Fruit fly (Drosophila melanogaster) whole organism, embryonic: Measurements from ENCODE around the gene CG31344.
A peak's percentile ranks its signal among the peaks of the same experiment; 100 is the strongest.

ENCODE experiments used
- Ada2b ChIP-seq: fragments of 200-800 bp; sonication (Bioruptor generic); IDR thresholded peaks from 2 replicates; pipeline ENCODE4 v1.3.6; 2022; ENCODE audit warnings: missing biosample characterization, missing genetic modification characterization
- CG10274 ChIP-seq: fragments of 200-800 bp; sonication (Bioruptor generic); optimal IDR thresholded peaks from 3 replicates; lab custom pipeline; 2017; ENCODE audit warnings: missing biosample characterization, mild to moderate bottlenecking, missing genetic modification characterization
- CG12744 ChIP-seq: fragments of 200-800 bp; sonication (Bioruptor generic); optimal IDR thresholded peaks from 2 replicates; lab custom pipeline; 2016; ENCODE audit warnings: missing biosample characterization, missing genetic modification characterization
- CG13424 ChIP-seq: fragments of 200-800 bp; sonication (Bioruptor generic); optimal IDR thresholded peaks from 2 replicates; lab custom pipeline; 2019; ENCODE audit warnings: missing biosample characterization, mild to moderate bottlenecking, missing genetic modification characterization, moderate library complexity
- CG17359 ChIP-seq: fragments of 200-800 bp; sonication (Bioruptor generic); optimal IDR thresholded peaks from 3 replicates; lab custom pipeline; 2018; ENCODE audit warnings: missing biosample characterization, mild to moderate bottlenecking, missing genetic modification characterization, moderate library complexity
- CG17568 ChIP-seq: fragments of 200-800 bp; sonication (Bioruptor generic); optimal IDR thresholded peaks from 2 replicates; lab custom pipeline; 2018; ENCODE audit warnings: missing biosample characterization, mild to moderate bottlenecking, missing genetic modification characterization, moderate library complexity
- CG17612 ChIP-seq: fragments of 200-800 bp; sonication (Bioruptor generic); IDR thresholded peaks from 2 replicates; pipeline ENCODE4 v1.3.6; 2022; ENCODE audit warnings: missing biosample characterization, missing genetic modification characterization
- CG17802 ChIP-seq: fragments of 200-800 bp; sonication (Bioruptor generic); optimal IDR thresholded peaks from 2 replicates; lab custom pipeline; 2018; ENCODE audit warnings: missing biosample characterization, mild to moderate bottlenecking, missing genetic modification characterization, moderate library complexity
- CG1792 ChIP-seq: fragments of 200-800 bp; sonication (Bioruptor generic); optimal IDR thresholded peaks from 2 replicates; lab custom pipeline; 2016; ENCODE audit warnings: missing biosample characterization, missing genetic modification characterization
- CG34422 ChIP-seq: fragments of 200-800 bp; sonication (Bioruptor generic); IDR thresholded peaks from 3 replicates; pipeline ENCODE4 v1.3.6; 2022; ENCODE audit warnings: missing biosample characterization, missing genetic modification characterization
- CG3726 ChIP-seq: fragments of 200-800 bp; sonication (Bioruptor generic); IDR thresholded peaks from 3 replicates; pipeline ENCODE4, ENCODE4 v1.3.6; 2022; ENCODE audit warnings: missing biosample characterization, missing genetic modification characterization
- CG4424 ChIP-seq: fragments of 200-800 bp; sonication (Bioruptor generic); optimal IDR thresholded peaks from 3 replicates; lab custom pipeline; 2016; ENCODE audit warnings: missing biosample characterization, missing genetic modification characterization
- CG6689 ChIP-seq: fragments of 200-800 bp; sonication (Bioruptor generic); IDR thresholded peaks from 2 replicates; pipeline ENCODE4 v1.3.6; 2022; ENCODE audit warnings: missing biosample characterization, missing genetic modification characterization
- CG8359 ChIP-seq: fragments of 200-800 bp; sonication (Bioruptor generic); optimal IDR thresholded peaks from 2 replicates; lab custom pipeline; 2017; ENCODE audit warnings: missing biosample characterization, mild to moderate bottlenecking, missing genetic modification characterization, borderline replicate concordance
- CrebB ChIP-seq: fragments of 200-800 bp; sonication (Bioruptor generic); optimal IDR thresholded peaks from 3 replicates; lab custom pipeline; 2018; ENCODE audit warnings: missing biosample characterization, mild to moderate bottlenecking, missing genetic modification characterization
- Dek ChIP-seq: fragments of 200-800 bp; sonication (Bioruptor generic); optimal IDR thresholded peaks from 3 replicates; lab custom pipeline; 2019; ENCODE audit warnings: missing biosample characterization, mild to moderate bottlenecking, missing genetic modification characterization, moderate library complexity
- Dip3 ChIP-seq: fragments of 200-800 bp; sonication (Bioruptor generic); optimal IDR thresholded peaks from 3 replicates; lab custom pipeline; 2016; ENCODE audit warnings: missing biosample characterization, missing genetic modification characterization
- Dll ChIP-seq: fragments of 200-800 bp; sonication (Bioruptor generic); IDR thresholded peaks from 4 replicates; pipeline ENCODE4 v1.3.6; 2022; ENCODE audit warnings: missing biosample characterization, missing genetic modification characterization; ENCODE audit not compliant: partially characterized antibody
- ERR ChIP-seq: fragments of 200-800 bp; sonication (Bioruptor generic); optimal IDR thresholded peaks from 2 replicates; lab custom pipeline; 2016; ENCODE audit warnings: missing biosample characterization, missing genetic modification characterization
- Fer2 ChIP-seq: fragments of 200-800 bp; sonication (Bioruptor generic); optimal IDR thresholded peaks from 2 replicates; lab custom pipeline; 2018; ENCODE audit warnings: missing biosample characterization, mild to moderate bottlenecking, missing genetic modification characterization, moderate library complexity
- Fer3 ChIP-seq: fragments of 200-800 bp; sonication (Bioruptor generic); optimal IDR thresholded peaks from 2 replicates; lab custom pipeline; 2018; ENCODE audit warnings: missing biosample characterization, mild to moderate bottlenecking, missing genetic modification characterization, moderate library complexity
- H2.0 ChIP-seq: fragments of 200-800 bp; sonication (Bioruptor generic); IDR thresholded peaks from 2 replicates; pipeline ENCODE4 v1.3.6; 2022; ENCODE audit warnings: missing biosample characterization, missing genetic modification characterization
- HLH4C ChIP-seq: fragments of 200-800 bp; sonication (Bioruptor generic); IDR thresholded peaks from 3 replicates; pipeline ENCODE4 v1.3.6; 2022; ENCODE audit warnings: missing biosample characterization, missing genetic modification characterization; ENCODE audit not compliant: partially characterized antibody
- HmgD ChIP-seq: fragments of 200-800 bp; sonication (Bioruptor generic); optimal IDR thresholded peaks from 3 replicates; lab custom pipeline; 2016; ENCODE audit warnings: missing biosample characterization, missing genetic modification characterization
- Hmr ChIP-seq: fragments of 200-800 bp; sonication (Bioruptor generic); optimal IDR thresholded peaks from 3 replicates; lab custom pipeline; 2017; ENCODE audit warnings: mild to moderate bottlenecking, missing biosample characterization, missing genetic modification reagents, missing genetic modification characterization
- MESR4 ChIP-seq: fragments of 200-800 bp; sonication (Bioruptor generic); optimal IDR thresholded peaks from 2 replicates; lab custom pipeline; 2018; ENCODE audit warnings: missing biosample characterization, mild to moderate bottlenecking, missing genetic modification characterization, moderate library complexity
- Max ChIP-seq: fragments of 200-800 bp; sonication (Bioruptor generic); optimal IDR thresholded peaks from 2 replicates; lab custom pipeline; 2016; ENCODE audit warnings: missing biosample characterization, mild to moderate bottlenecking, missing genetic modification characterization
- NFAT ChIP-seq: fragments of 200-800 bp; sonication (Bioruptor generic); IDR thresholded peaks from 2 replicates; pipeline ENCODE4 v1.3.6; 2022; ENCODE audit warnings: missing biosample characterization, missing genetic modification characterization
- Side ChIP-seq: fragments of 200-800 bp; sonication (Bioruptor generic); optimal IDR thresholded peaks from 2 replicates; lab custom pipeline; 2016; ENCODE audit warnings: missing biosample characterization, missing genetic modification characterization
- Spps ChIP-seq: fragments of 200-800 bp; sonication (Bioruptor generic); optimal IDR thresholded peaks from 2 replicates; lab custom pipeline; 2018; ENCODE audit warnings: missing biosample characterization, mild to moderate bottlenecking, missing genetic modification characterization
- Ssrp ChIP-seq: fragments of 200-800 bp; sonication (Bioruptor generic); optimal IDR thresholded peaks from 2 replicates; lab custom pipeline; 2018; ENCODE audit warnings: missing biosample characterization, mild to moderate bottlenecking, missing genetic modification characterization, moderate library complexity
- Xbp1 ChIP-seq: fragments of 200-800 bp; sonication (Bioruptor generic); optimal IDR thresholded peaks from 3 replicates; lab custom pipeline; 2016; ENCODE audit warnings: missing biosample characterization, mild to moderate bottlenecking, missing genetic modification characterization
- cato ChIP-seq: fragments of 200-800 bp; sonication (Bioruptor generic); optimal IDR thresholded peaks from 2 replicates; lab custom pipeline; 2016; ENCODE audit warnings: missing biosample characterization, missing genetic modification characterization, borderline replicate concordance
- crc ChIP-seq: fragments of 200-800 bp; sonication (Bioruptor generic); optimal IDR thresholded peaks from 2 replicates; lab custom pipeline; 2016; ENCODE audit warnings: missing biosample characterization, missing genetic modification characterization
- eve ChIP-seq, 2 experiments: fragments of >200 bp; optimal IDR thresholded peaks; 2 replicates each; lab custom pipeline; 2017; ENCODE audit warnings: missing biosample characterization in 2 of 2, missing genetic modification characterization in 2 of 2
- ewg ChIP-seq: fragments of 200-800 bp; sonication (Bioruptor generic); optimal IDR thresholded peaks from 3 replicates; lab custom pipeline; 2017; ENCODE audit warnings: mild to moderate bottlenecking, missing biosample characterization, missing genetic modification reagents, missing genetic modification characterization
- klu ChIP-seq: fragments of 200-800 bp; sonication (Bioruptor generic); IDR thresholded peaks from 2 replicates; pipeline ENCODE4 v1.3.6; 2022; ENCODE audit warnings: missing biosample characterization, missing genetic modification characterization
- nerfin-1 ChIP-seq: fragments of 200-800 bp; sonication (Bioruptor generic); optimal IDR thresholded peaks from 3 replicates; lab custom pipeline; 2019; ENCODE audit warnings: missing biosample characterization, mild to moderate bottlenecking, missing genetic modification characterization, moderate library complexity
- odd ChIP-seq: fragments of 200-800 bp; sonication (Bioruptor generic); optimal IDR thresholded peaks from 2 replicates; lab custom pipeline; 2017; ENCODE audit warnings: missing biosample characterization, mild to moderate bottlenecking, missing genetic modification characterization
- org-1 ChIP-seq: fragments of 200-800 bp; sonication (Bioruptor generic); optimal IDR thresholded peaks from 2 replicates; lab custom pipeline; 2017; ENCODE audit warnings: missing biosample characterization, missing genetic modification characterization
- peb ChIP-seq: fragments of 200-800 bp; sonication (Bioruptor generic); IDR thresholded peaks from 2 replicates; pipeline ENCODE4 v1.3.6; 2022; ENCODE audit warnings: missing biosample characterization, missing genetic modification characterization
- pho ChIP-seq: fragments of 200-800 bp; sonication (Bioruptor generic); optimal IDR thresholded peaks from 2 replicates; lab custom pipeline; 2016; ENCODE audit warnings: missing biosample characterization, missing genetic modification characterization
- repo ChIP-seq: fragments of 200-800 bp; sonication (Bioruptor generic); optimal IDR thresholded peaks from 2 replicates; lab custom pipeline; 2016; ENCODE audit warnings: missing biosample characterization, missing genetic modification characterization
- ro ChIP-seq: fragments of 200-800 bp; sonication (Bioruptor generic); IDR thresholded peaks from 2 replicates; pipeline ENCODE4 v1.3.6; 2022; ENCODE audit warnings: missing biosample characterization, missing genetic modification characterization
- run ChIP-seq: fragments of 200-800 bp; sonication (Bioruptor generic); optimal IDR thresholded peaks from 3 replicates; lab custom pipeline; 2018; ENCODE audit warnings: missing biosample characterization, mild to moderate bottlenecking, missing genetic modification characterization
- schlank ChIP-seq: fragments of 200-800 bp; sonication (Bioruptor generic); optimal IDR thresholded peaks from 2 replicates; lab custom pipeline; 2018; ENCODE audit warnings: missing biosample characterization, mild to moderate bottlenecking, missing genetic modification characterization
- sr ChIP-seq: fragments of 200-800 bp; sonication (Bioruptor generic); IDR thresholded peaks from 3 replicates; pipeline ENCODE4 v1.3.6; 2022; ENCODE audit warnings: missing biosample characterization, missing genetic modification characterization
- tio ChIP-seq: fragments of 200-800 bp; sonication (Bioruptor generic); optimal IDR thresholded peaks from 2 replicates; lab custom pipeline; 2017; ENCODE audit warnings: missing biosample characterization, missing genetic modification characterization, inconsistent platforms
- zfh1 ChIP-seq: fragments of 200-800 bp; sonication (Bioruptor generic); IDR thresholded peaks from 3 replicates; pipeline ENCODE4 v1.3.6; 2022; ENCODE audit warnings: missing biosample characterization, missing genetic modification characterization

Gene CG31344

DNA sequence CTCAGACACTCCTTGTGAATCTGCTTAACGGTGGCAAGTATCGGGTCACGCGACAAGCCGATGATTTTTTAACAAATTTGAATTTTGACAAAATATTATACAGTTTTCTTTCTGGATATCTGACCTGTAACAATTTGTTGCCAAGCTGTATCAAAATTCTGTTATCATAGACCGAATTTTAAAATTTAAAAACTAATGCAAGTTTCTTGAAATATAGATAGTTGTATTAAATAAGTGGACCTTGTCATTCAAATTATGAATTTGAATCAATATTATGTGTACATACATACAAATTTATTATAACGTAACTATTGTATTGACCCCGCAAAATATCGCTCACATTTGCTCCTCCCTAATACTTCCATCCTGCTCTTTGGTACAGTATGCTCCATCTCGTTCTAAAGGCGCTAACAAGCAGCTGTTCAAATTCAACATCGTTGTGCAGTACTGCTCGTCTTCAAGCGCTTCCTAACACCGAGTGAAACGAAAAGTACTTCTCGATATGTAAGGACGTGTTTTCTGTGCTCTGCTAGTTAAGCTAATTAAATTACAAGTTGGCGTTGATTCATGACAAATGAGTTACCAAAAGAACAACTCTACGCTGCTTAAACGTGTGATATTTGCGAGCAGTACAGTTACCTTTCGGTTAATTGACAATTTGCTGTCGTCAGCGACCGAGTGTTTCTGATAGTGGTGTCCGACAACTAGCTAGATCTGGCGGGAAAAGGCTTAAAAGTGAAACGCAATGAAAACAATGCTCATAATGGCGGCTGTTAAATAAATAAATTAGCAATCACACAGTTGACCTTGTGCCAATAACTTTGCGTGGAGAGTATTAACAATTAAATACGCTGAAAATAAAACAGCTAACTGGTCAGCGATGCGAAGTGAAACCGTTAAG lies 28.7 kb downstream of the CG31344 start, which contains the start of the genes Kpc1 and CG42542 (continued):
- peak; percentile 43 for TF ChIP-seq CG1792 (GFP tag; lab: Kevin White, UChicago)
- TF ChIP-seq tio (GFP tag; lab: Kevin White, UChicago) = peak; percentile 83
- TF ChIP-seq CG17568 (GFP tag; lab: Kevin White, UChicago) = no peak
- TF ChIP-seq schlank = peak; percentile 33
- peak; percentile 72 for TF ChIP-seq CG34422 (GFP tag; lab: Robert Waterston, UW)
- peak; percentile 96 for TF ChIP-seq Dll (GFP tag; lab: Robert Waterston, UW)
- TF ChIP-seq CG17612 (GFP tag; lab: Robert Waterston, UW) = no peak
- TF ChIP-seq crc (GFP tag; lab: Kevin White, UChicago) = peak; percentile 8
- TF ChIP-seq peb (GFP tag; lab: Robert Waterston, UW) = no peak
- peak; percentile 59 for TF ChIP-seq CG4424
- TF ChIP-seq CG12744 (GFP tag; lab: Kevin White, UChicago) = peak; percentile 66
- no peak for TF ChIP-seq CG8359
- peak; percentile 82 for TF ChIP-seq Hmr (GFP tag; lab: Kevin White, UChicago)
- no peak for TF ChIP-seq CG3726 (GFP tag; lab: Robert Waterston, UW)
- no peak for TF ChIP-seq ro (GFP tag; lab: Robert Waterston, UW)
- TF ChIP-seq sr = peak; percentile 48; the same call in 1 of the 3 replicates
- TF ChIP-seq nerfin-1 (tag; lab: Kevin White, UChicago) = peak; percentile 40
- peak; percentile 35; the same call in 1 of the 2 replicates for TF ChIP-seq Ada2b (GFP tag; lab: Robert Waterston, UW)
- no peak for TF ChIP-seq odd
- TF ChIP-seq ERR = peak; percentile 38
- TF ChIP-seq HmgD (GFP tag; lab: Kevin White, UChicago) = peak; percentile 73
- TF ChIP-seq CG10274 = no peak
- TF ChIP-seq zfh1 = peak; percentile 50
- peak; percentile 62 for TF ChIP-seq Ssrp
- TF ChIP-seq cato (GFP tag; lab: Kevin White, UChicago) = peak; percentile 74
- TF ChIP-seq NFAT = peak; percentile 87
- peak; percentile 52 for TF ChIP-seq CrebB (tag; lab: Kevin White, UChicago)
- peak; percentile 23 for TF ChIP-seq ewg (GFP tag; lab: Kevin White, UChicago)
- peak; percentile 58 for TF ChIP-seq repo (GFP tag; lab: Kevin White, UChicago)
- peak; percentile 35; the same call in 1 of the 2 replicates for TF ChIP-seq H2.0
- peak; percentile 74 for TF ChIP-seq CG13424 (tag; lab: Kevin White, UChicago)
- no peak for TF ChIP-seq run (tag; lab: Kevin White, UChicago)
- TF ChIP-seq Dek = peak; percentile 74
- peak; percentile 45 for TF ChIP-seq CG17359 (tag; lab: Kevin White, UChicago)
- peak; percentile 86 for TF ChIP-seq HLH4C (GFP tag; lab: Robert Waterston, UW)
- peak; percentile 79 for TF ChIP-seq Xbp1 (GFP tag; lab: Kevin White, UChicago)
- no peak for TF ChIP-seq Spps (tag; lab: Kevin White, UChicago)
- TF ChIP-seq MESR4 = peak; percentile 84
- TF ChIP-seq CG6689 (GFP tag; lab: Robert Waterston, UW) = peak; percentile 59
- TF ChIP-seq eve (GFP tag; optimal IDR thresholded peaks at IDR 0.05; lab: Kevin White, UChicago) = no peak
- peak; percentile 61 for TF ChIP-seq Side (GFP tag; lab: Kevin White, UChicago)
- peak; percentile 68 for TF ChIP-seq pho
- no peak for TF ChIP-seq klu (GFP tag; lab: Robert Waterston, UW)
- peak; percentile 77 for TF ChIP-seq Max (GFP tag; lab: Kevin White, UChicago)
- TF ChIP-seq Dip3 (GFP tag; lab: Kevin White, UChicago) = peak; percentile 73
- TF ChIP-seq Fer2 (tag; lab: Kevin White, UChicago) = peak; percentile 12
- peak; percentile 9 for TF ChIP-seq org-1 (GFP tag; lab: Kevin White, UChicago)
- peak; percentile 35 for TF ChIP-seq CG17802 (tag; lab: Kevin White, UChicago)
- TF ChIP-seq Fer3 (tag; lab: Kevin White, UChicago) = no peak
